Fruit fly (Drosophila melanogaster): ENCODE results near the gene CG12535.

The CG12535 gene

DNA sequence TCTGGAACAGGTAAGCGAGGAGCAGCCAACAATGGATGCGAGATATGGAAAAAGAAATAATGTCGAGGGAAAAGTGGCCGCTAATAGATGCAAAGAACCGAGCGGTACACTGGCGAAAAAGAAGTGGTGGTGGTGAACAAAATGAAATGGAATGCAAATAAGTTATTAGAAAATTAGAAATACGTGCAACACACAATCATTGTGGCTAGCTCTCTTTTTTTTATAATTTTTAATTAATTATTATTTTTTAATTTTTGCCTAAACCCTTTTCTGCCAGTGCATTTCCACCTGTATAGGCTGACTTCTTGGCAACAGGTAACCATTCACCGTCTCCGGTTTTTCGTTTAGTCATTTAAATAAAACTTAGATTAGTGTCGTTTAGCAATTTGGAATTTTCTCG is 93.6 kb downstream of the CG12535 start (continued):
- TF ChIP-seq CG11456 (GFP tag; IDR thresholded peaks at IDR 0.05) (peak; percentile 85), CG6683 (GFP tag; optimal IDR thresholded peaks at IDR 0.05) (peak; percentile 14), CG13624 (GFP tag; optimal IDR thresholded peaks at IDR 0.05) (peak; percentile 31), ac (GFP tag; optimal IDR thresholded peaks at IDR 0.05) (peak; percentile 79), kay (GFP tag; optimal IDR thresholded peaks at IDR 0.05) (peak; percentile 15), Xbp1 (GFP tag; optimal IDR thresholded peaks at IDR 0.05) (peak; percentile 71), CG34224 (GFP tag; IDR thresholded peaks at IDR 0.05; ENCODE audit: partially characterized antibody) (no peak), pho (GFP tag; optimal IDR thresholded peaks at IDR 0.05) (peak; percentile 9), fd3F (GFP tag; optimal IDR thresholded peaks at IDR 0.05) (peak; percentile 48), MBD-R2 (GFP tag; IDR thresholded peaks at IDR 0.05) (peak; percentile 56), her (GFP tag; optimal IDR thresholded peaks at IDR 0.05) (no peak), CG15011 (GFP tag; optimal IDR thresholded peaks at IDR 0.05) (peak; percentile 42), CG3847 (GFP tag; IDR thresholded peaks at IDR 0.05) (peak; percentile 81), CG16779 (GFP tag; IDR thresholded peaks at IDR 0.05) (no peak), Six4 (GFP tag; optimal IDR thresholded peaks at IDR 0.05) (peak; percentile 55), CG4328 (GFP tag; optimal IDR thresholded peaks at IDR 0.05) (peak; percentile 50), sima (GFP tag; optimal IDR thresholded peaks at IDR 0.05) (no peak), nerfin-1 (tag; optimal IDR thresholded peaks at IDR 0.05) (peak; percentile 74), ash1 (GFP tag; optimal IDR thresholded peaks at IDR 0.05) (no peak), Doc2 (GFP tag; IDR thresholded peaks at IDR 0.05) (no peak), odd (GFP tag; optimal IDR thresholded peaks at IDR 0.05) (peak; percentile 35), tna (GFP tag; IDR thresholded peaks at IDR 0.05; ENCODE audit: partially characterized antibody) (no peak), sqz (GFP tag; optimal IDR thresholded peaks at IDR 0.05) (peak; percentile 72), stwl (tag; optimal IDR thresholded peaks at IDR 0.05) (peak; percentile 37), CG16813 (GFP tag; IDR thresholded peaks at IDR 0.05; ENCODE audit: partially characterized antibody) (no peak), CG34376 (GFP tag; optimal IDR thresholded peaks at IDR 0.05) (no peak), gsb (GFP tag; IDR thresholded peaks at IDR 0.05) (no peak; the same call in 1 of the 2 replicates), dan (GFP tag; IDR thresholded peaks at IDR 0.05) (peak; percentile 70), CG5953 (GFP tag; IDR thresholded peaks at IDR 0.05) (peak; percentile 64), Jarid2 (GFP tag; optimal IDR thresholded peaks at IDR 0.05) (no peak), CG17385 (GFP tag; optimal IDR thresholded peaks at IDR 0.05) (peak; percentile 66), fd64A (GFP tag; optimal IDR thresholded peaks at IDR 0.05) (peak; percentile 40), CG17186 (GFP tag; optimal IDR thresholded peaks at IDR 0.05) (no peak), CG17359 (tag; optimal IDR thresholded peaks at IDR 0.05) (peak; percentile 70), gce (GFP tag; IDR thresholded peaks at IDR 0.05) (peak; percentile 70; the same call in 1 of the 3 replicates), Stat92E (GFP tag; optimal IDR thresholded peaks at IDR 0.05) (no peak), CG12071 (GFP tag; optimal IDR thresholded peaks at IDR 0.05) (peak; percentile 19), CG7839 (tag; optimal IDR thresholded peaks at IDR 0.05) (peak; percentile 82), HHEX (GFP tag; optimal IDR thresholded peaks at IDR 0.05) (peak; percentile 78), Dp (GFP tag; optimal IDR thresholded peaks at IDR 0.05) (no peak), CG6813 (GFP tag; optimal IDR thresholded peaks at IDR 0.05) (peak; percentile 81), H15 (GFP tag; IDR thresholded peaks at IDR 0.05) (peak; percentile 81), CG2678 (tag; optimal IDR thresholded peaks at IDR 0.05) (peak; percentile 83), CG1529 (GFP tag; optimal IDR thresholded peaks at IDR 0.05) (peak; percentile 61), CG17568 (GFP tag; optimal IDR thresholded peaks at IDR 0.05) (peak; percentile 57), fd102C (GFP tag; optimal IDR thresholded peaks at IDR 0.05) (peak; percentile 28), Lpt (GFP tag; optimal IDR thresholded peaks at IDR 0.05) (no peak), Deaf1 (tag; optimal IDR thresholded peaks at IDR 0.05) (peak; percentile 28), sob (GFP tag; IDR thresholded peaks at IDR 0.05) (peak; percentile 88), Hmx (GFP tag; optimal IDR thresholded peaks at IDR 0.05) (no peak)
